Fruit fly (Drosophila melanogaster) whole organism, embryonic: ENCODE measurements around the gene CG13931.

ENCODE experiments used
- ATbp ChIP-seq: fragments of 200-800 bp; sonication (Bioruptor generic); optimal IDR thresholded peaks from 2 replicates; lab custom pipeline; 2017; ENCODE audit warnings: missing biosample characterization, mild to moderate bottlenecking, missing genetic modification characterization, missing genetic modification reagents
- Bdp1 ChIP-seq: fragments of 200-800 bp; sonication (Bioruptor generic); optimal IDR thresholded peaks from 3 replicates; lab custom pipeline; 2016; ENCODE audit warnings: missing biosample characterization, missing genetic modification characterization
- CG10543 ChIP-seq: fragments of 200-800 bp; sonication (Bioruptor generic); optimal IDR thresholded peaks from 3 replicates; lab custom pipeline; 2017; ENCODE audit warnings: missing biosample characterization, mild to moderate bottlenecking, missing genetic modification characterization, moderate library complexity
- CG11398 ChIP-seq: fragments of 200-800 bp; sonication (Bioruptor generic); optimal IDR thresholded peaks from 2 replicates; lab custom pipeline; 2016; ENCODE audit warnings: missing biosample characterization, missing genetic modification characterization
- CG11504 ChIP-seq: fragments of 200-800 bp; sonication (Bioruptor generic); optimal IDR thresholded peaks from 3 replicates; lab custom pipeline; 2019; ENCODE audit warnings: missing biosample characterization, mild to moderate bottlenecking, missing genetic modification characterization, moderate library complexity
- CG1233 ChIP-seq: fragments of 200-800 bp; sonication (Bioruptor generic); optimal IDR thresholded peaks from 4 replicates; lab custom pipeline; 2018; ENCODE audit warnings: missing biosample characterization, mild to moderate bottlenecking, missing genetic modification characterization
- CG15696 ChIP-seq: fragments of 200-800 bp; sonication (Bioruptor generic); optimal IDR thresholded peaks from 2 replicates; lab custom pipeline; 2019; ENCODE audit warnings: missing biosample characterization, mild to moderate bottlenecking, missing genetic modification characterization, moderate library complexity
- CG16813 ChIP-seq: fragments of 200-800 bp; sonication (Bioruptor generic); IDR thresholded peaks from 3 replicates; pipeline ENCODE4 v1.3.6; 2022; ENCODE audit warnings: missing biosample characterization, missing genetic modification characterization; ENCODE audit not compliant: partially characterized antibody
- CG17385 ChIP-seq: fragments of 200-800 bp; sonication (Bioruptor generic); optimal IDR thresholded peaks from 3 replicates; lab custom pipeline; 2018; ENCODE audit warnings: missing biosample characterization, mild to moderate bottlenecking, missing genetic modification characterization
- CG2116 ChIP-seq: fragments of 200-800 bp; sonication (Bioruptor generic); optimal IDR thresholded peaks from 3 replicates; lab custom pipeline; 2018; ENCODE audit warnings: missing biosample characterization, mild to moderate bottlenecking, missing genetic modification characterization
- CG2199 ChIP-seq: fragments of 200-800 bp; sonication (Bioruptor generic); IDR thresholded peaks from 3 replicates; pipeline ENCODE4 v1.3.6; 2022; ENCODE audit warnings: missing biosample characterization, missing genetic modification characterization
- CG31224 ChIP-seq: fragments of 200-800 bp; sonication (Bioruptor generic); IDR thresholded peaks from 2 replicates; pipeline ENCODE4 v1.3.6; 2022; ENCODE audit warnings: missing biosample characterization, missing genetic modification characterization
- CG31365 ChIP-seq: fragments of 200-800 bp; sonication (Bioruptor generic); optimal IDR thresholded peaks from 2 replicates; lab custom pipeline; 2018; ENCODE audit warnings: missing biosample characterization, mild to moderate bottlenecking, missing genetic modification characterization
- CG32532 ChIP-seq: fragments of 200-800 bp; sonication (Bioruptor generic); IDR thresholded peaks from 2 replicates; pipeline ENCODE4 v1.3.6; 2022; ENCODE audit warnings: missing biosample characterization, missing genetic modification characterization
- CG3995 ChIP-seq: fragments of 200-800 bp; sonication (Bioruptor generic); optimal IDR thresholded peaks from 3 replicates; lab custom pipeline; 2016; ENCODE audit warnings: missing biosample characterization, missing genetic modification characterization
- CG43689 ChIP-seq: fragments of 200-800 bp; sonication (Bioruptor generic); IDR thresholded peaks from 2 replicates; pipeline ENCODE4 v1.3.6; 2022; ENCODE audit warnings: missing biosample characterization, missing genetic modification characterization
- CG4424 ChIP-seq: fragments of 200-800 bp; sonication (Bioruptor generic); optimal IDR thresholded peaks from 3 replicates; lab custom pipeline; 2016; ENCODE audit warnings: missing biosample characterization, missing genetic modification characterization
- CG9932 ChIP-seq: fragments of 200-800 bp; sonication (Bioruptor generic); IDR thresholded peaks from 2 replicates; pipeline ENCODE4 v1.3.6; 2022; ENCODE audit warnings: missing biosample characterization, missing genetic modification characterization
- CkIIα-i1 ChIP-seq: fragments of 200-800 bp; sonication (Bioruptor generic); IDR thresholded peaks from 2 replicates; pipeline ENCODE4 v1.3.6; 2022; ENCODE audit warnings: missing biosample characterization, missing genetic modification characterization
- Dek ChIP-seq: fragments of 200-800 bp; sonication (Bioruptor generic); optimal IDR thresholded peaks from 3 replicates; lab custom pipeline; 2019; ENCODE audit warnings: missing biosample characterization, mild to moderate bottlenecking, missing genetic modification characterization, moderate library complexity
- E2f1 ChIP-seq: fragments of 200-800 bp; sonication (Bioruptor generic); IDR thresholded peaks from 2 replicates; pipeline ENCODE4 v1.3.6; 2022; ENCODE audit warnings: missing biosample characterization, missing genetic modification characterization
- ERR ChIP-seq: fragments of 200-800 bp; sonication (Bioruptor generic); optimal IDR thresholded peaks from 2 replicates; lab custom pipeline; 2016; ENCODE audit warnings: missing biosample characterization, missing genetic modification characterization
- GATAe ChIP-seq: fragments of 200-800 bp; sonication (Bioruptor generic); conservative IDR thresholded peaks from 2 replicates; pipeline ENCODE4 v1.3.6; 2022; ENCODE audit warnings: missing biosample characterization, missing genetic modification characterization
- Gsc ChIP-seq: fragments of 200-800 bp; sonication (Bioruptor generic); IDR thresholded peaks from 2 replicates; pipeline ENCODE4 v1.3.6; 2022; ENCODE audit warnings: missing biosample characterization, missing genetic modification characterization
- HLH54F ChIP-seq: fragments of 200-800 bp; sonication (Bioruptor generic); optimal IDR thresholded peaks from 3 replicates; lab custom pipeline; 2016; ENCODE audit warnings: missing biosample characterization, missing genetic modification characterization
- Hand ChIP-seq: fragments of 200-800 bp; sonication (Bioruptor generic); optimal IDR thresholded peaks from 2 replicates; lab custom pipeline; 2017; ENCODE audit warnings: mild to moderate bottlenecking, missing biosample characterization, missing genetic modification reagents, missing genetic modification characterization
- Hmx ChIP-seq: fragments of 200-800 bp; sonication (Bioruptor generic); optimal IDR thresholded peaks from 2 replicates; lab custom pipeline; 2016; ENCODE audit warnings: missing biosample characterization, missing genetic modification characterization
- Hr3 ChIP-seq: fragments of 200-800 bp; sonication (Bioruptor generic); optimal IDR thresholded peaks from 3 replicates; lab custom pipeline; 2016; ENCODE audit warnings: missing biosample characterization, missing genetic modification characterization
- Side ChIP-seq: fragments of 200-800 bp; sonication (Bioruptor generic); optimal IDR thresholded peaks from 2 replicates; lab custom pipeline; 2016; ENCODE audit warnings: missing biosample characterization, missing genetic modification characterization
- Sry-δ ChIP-seq: fragments of 200-800 bp; sonication (Bioruptor generic); optimal IDR thresholded peaks from 2 replicates; lab custom pipeline; 2016; ENCODE audit warnings: missing biosample characterization, missing genetic modification characterization
- Xrp1 ChIP-seq: fragments of 200-800 bp; sonication (Bioruptor generic); IDR thresholded peaks from 2 replicates; pipeline ENCODE4 v1.3.6; 2022; ENCODE audit warnings: missing biosample characterization, missing genetic modification characterization
- abd-A ChIP-seq: fragments of 200-800 bp; sonication (Bioruptor generic); optimal IDR thresholded peaks from 3 replicates; lab custom pipeline; 2019; ENCODE audit warnings: missing biosample characterization, mild to moderate bottlenecking, missing genetic modification characterization, moderate library complexity
- croc ChIP-seq: fragments of 200-800 bp; sonication (Bioruptor generic); conservative IDR thresholded peaks from 3 replicates; pipeline ENCODE4 v1.3.6; 2022; ENCODE audit warnings: missing biosample characterization, missing genetic modification characterization
- dpn ChIP-seq, 2 experiments: fragments of 200-800 bp; sonication (Bioruptor generic); optimal IDR thresholded peaks; 3 replicates each; lab custom pipeline; 2016; ENCODE audit warnings: missing biosample characterization in 2 of 2, missing genetic modification characterization in 2 of 2
- eve ChIP-seq, 2 experiments: fragments of >200 bp; optimal IDR thresholded peaks; 2 replicates each; lab custom pipeline; 2017; ENCODE audit warnings: missing biosample characterization in 2 of 2, missing genetic modification characterization in 2 of 2
- fd102C ChIP-seq: fragments of 200-800 bp; sonication (Bioruptor generic); optimal IDR thresholded peaks from 2 replicates; lab custom pipeline; 2018; ENCODE audit warnings: missing biosample characterization, mild to moderate bottlenecking, missing genetic modification characterization, moderate library complexity
- fru ChIP-seq: fragments of >200 bp; optimal IDR thresholded peaks from 2 replicates; lab custom pipeline; 2017
- grau ChIP-seq: fragments of 200-800 bp; optimal IDR thresholded peaks from 3 replicates; lab custom pipeline; 2019; ENCODE audit warnings: missing biosample characterization, mild to moderate bottlenecking, missing genetic modification characterization, moderate library complexity
- h ChIP-seq: fragments of >200 bp; optimal IDR thresholded peaks from 2 replicates; lab custom pipeline; 2017
- hb ChIP-seq: fragments of 200-800 bp; sonication (Bioruptor generic); IDR thresholded peaks from 3 replicates; pipeline ENCODE4 v1.3.6; 2022; ENCODE audit warnings: missing biosample characterization, missing genetic modification characterization; ENCODE audit not compliant: partially characterized antibody
- kah ChIP-seq: fragments of 200-800 bp; sonication (Bioruptor generic); optimal IDR thresholded peaks from 2 replicates; lab custom pipeline; 2018; ENCODE audit warnings: missing biosample characterization, mild to moderate bottlenecking, missing genetic modification characterization
- ken ChIP-seq: fragments of 200-800 bp; sonication (Bioruptor generic); IDR thresholded peaks from 3 replicates; pipeline ENCODE4 v1.3.6; 2022; ENCODE audit warnings: missing biosample characterization, missing genetic modification characterization
- lilli ChIP-seq: fragments of 200-800 bp; sonication (Bioruptor generic); optimal IDR thresholded peaks from 3 replicates; lab custom pipeline; 2016; ENCODE audit warnings: missing biosample characterization, missing genetic modification characterization
- maf-S ChIP-seq: fragments of 200-800 bp; sonication (Bioruptor generic); optimal IDR thresholded peaks from 2 replicates; lab custom pipeline; 2016; ENCODE audit warnings: missing biosample characterization, missing genetic modification characterization
- mam ChIP-seq: fragments of 200-800 bp; sonication (Bioruptor generic); optimal IDR thresholded peaks from 3 replicates; lab custom pipeline; 2016; ENCODE audit warnings: missing biosample characterization, missing genetic modification characterization
- pros ChIP-seq: fragments of 200-800 bp; sonication (Bioruptor generic); optimal IDR thresholded peaks from 3 replicates; lab custom pipeline; 2019; ENCODE audit warnings: missing biosample characterization, mild to moderate bottlenecking, missing genetic modification characterization, moderate library complexity
- sima ChIP-seq: fragments of 200-800 bp; sonication (Bioruptor generic); optimal IDR thresholded peaks from 2 replicates; lab custom pipeline; 2016; ENCODE audit warnings: missing biosample characterization, missing genetic modification characterization
- tap ChIP-seq: fragments of 200-800 bp; optimal IDR thresholded peaks from 3 replicates; lab custom pipeline; 2019; ENCODE audit warnings: missing biosample characterization, mild to moderate bottlenecking, missing genetic modification characterization, moderate library complexity
- tup ChIP-seq: fragments of 200-800 bp; sonication (Bioruptor generic); optimal IDR thresholded peaks from 2 replicates; lab custom pipeline; 2016; ENCODE audit warnings: missing biosample characterization, mild to moderate bottlenecking, missing genetic modification characterization, moderate library complexity
- zen2 ChIP-seq: fragments of 200-800 bp; sonication (Bioruptor generic); IDR thresholded peaks from 3 replicates; pipeline ENCODE4 v1.3.6; 2022; ENCODE audit warnings: missing biosample characterization, missing genetic modification characterization; ENCODE audit not compliant: partially characterized antibody
- zfh1 ChIP-seq: fragments of 200-800 bp; sonication (Bioruptor generic); IDR thresholded peaks from 3 replicates; pipeline ENCODE4 v1.3.6; 2022; ENCODE audit warnings: missing biosample characterization, missing genetic modification characterization

Gene CG13931

dm6 chr3L:1690727-1691413 lies 11.3 kb downstream of the CG13931 start (continued):
- no peak for TF ChIP-seq fd102C (GFP tag; lab: Kevin White, UChicago)
- no peak for TF ChIP-seq maf-S (GFP tag; lab: Kevin White, UChicago)
- no peak for TF ChIP-seq GATAe (GFP tag; lab: Robert Waterston, UW)
- TF ChIP-seq CG11504 (tag; lab: Kevin White, UChicago), result peak; percentile 51
- no peak for TF ChIP-seq abd-A (tag; lab: Kevin White, UChicago)
- peak; percentile 59 for TF ChIP-seq zfh1 (GFP tag; lab: Robert Waterston, UW)
- no peak for TF ChIP-seq CkIIα-i1 (GFP tag; lab: Robert Waterston, UW)
- TF ChIP-seq pros (GFP tag; lab: Kevin White, UChicago), result no peak
- no peak for TF ChIP-seq HLH54F (GFP tag; lab: Kevin White, UChicago)
- no peak for TF ChIP-seq CG43689 (GFP tag; lab: Robert Waterston, UW)
- TF ChIP-seq zen2, result no peak
- no peak for TF ChIP-seq CG15696
- TF ChIP-seq CG31224 (GFP tag; lab: Robert Waterston, UW), result no peak
- no peak for TF ChIP-seq CG1233 (GFP tag; lab: Kevin White, UChicago)
- no peak for TF ChIP-seq CG11398 (GFP tag; lab: Kevin White, UChicago)
- TF ChIP-seq tap (tag; lab: Kevin White, UChicago), result no peak
- peak; percentile 44; the same call in 2 of the 3 replicates for TF ChIP-seq croc (GFP tag; lab: Robert Waterston, UW)
- no peak for TF ChIP-seq sima (GFP tag; lab: Kevin White, UChicago)
- TF ChIP-seq Xrp1 (GFP tag; lab: Robert Waterston, UW), result peak; percentile 63; the same call in 1 of the 2 replicates
- TF ChIP-seq Hr3 (GFP tag; lab: Kevin White, UChicago), result peak; percentile 3
- no peak for TF ChIP-seq Hmx (GFP tag; lab: Kevin White, UChicago)
- no peak for TF ChIP-seq CG16813 (GFP tag; lab: Robert Waterston, UW)
- no peak for TF ChIP-seq CG17385 (GFP tag; lab: Kevin White, UChicago)
- TF ChIP-seq h, result no peak
- TF ChIP-seq Hand, result no peak
- no peak for TF ChIP-seq eve (GFP tag; optimal IDR thresholded peaks at IDR 0.05; lab: Kevin White, UChicago)
- no peak for TF ChIP-seq CG2116 (GFP tag; lab: Kevin White, UChicago)
- TF ChIP-seq lilli, result peak; percentile 1
- peak; percentile 81 for TF ChIP-seq ATbp (GFP tag; lab: Kevin White, UChicago)
- no peak for TF ChIP-seq mam (GFP tag; lab: Kevin White, UChicago)
- no peak for TF ChIP-seq CG3995 (GFP tag; lab: Kevin White, UChicago)
- no peak for TF ChIP-seq kah (GFP tag; lab: Kevin White, UChicago)
- TF ChIP-seq Side (GFP tag; lab: Kevin White, UChicago), result no peak
- peak; percentile 30 for TF ChIP-seq tup
- no peak for TF ChIP-seq fru (lab: Kevin White, UChicago)
- no peak for TF ChIP-seq hb (GFP tag; lab: Robert Waterston, UW)
- no peak for TF ChIP-seq CG9932 (GFP tag; lab: Robert Waterston, UW)
- TF ChIP-seq grau (tag; lab: Kevin White, UChicago), result no peak
- no peak for TF ChIP-seq ken (GFP tag; lab: Robert Waterston, UW)
- TF ChIP-seq CG10543 (GFP tag; lab: Kevin White, UChicago), result no peak
- peak in 1 of 2 experiments; percentile 4 for TF ChIP-seq dpn (GFP tag; optimal IDR thresholded peaks at IDR 0.05; lab: Kevin White, UChicago)
- TF ChIP-seq CG31365 (tag; lab: Kevin White, UChicago), result peak; percentile 15
- no peak for TF ChIP-seq CG32532 (GFP tag; lab: Robert Waterston, UW)
- no peak; the same call in 1 of the 2 replicates for TF ChIP-seq E2f1 (GFP tag; lab: Robert Waterston, UW)
- TF ChIP-seq Gsc (GFP tag; lab: Robert Waterston, UW), result peak; percentile 15; the same call in 1 of the 2 replicates
- TF ChIP-seq Sry-δ (GFP tag; lab: Kevin White, UChicago), result no peak
- TF ChIP-seq CG4424 (GFP tag; lab: Kevin White, UChicago), result peak; percentile 57
- no peak for TF ChIP-seq ERR (GFP tag; lab: Kevin White, UChicago)
- TF ChIP-seq Dek (tag; lab: Kevin White, UChicago), result no peak
- TF ChIP-seq Bdp1, result peak; percentile 8
- no peak for TF ChIP-seq CG2199
